Fruit fly (Drosophila melanogaster): ENCODE measurements around the gene Cad87A.

- TF ChIP-seq ATbp (GFP tag; optimal IDR thresholded peaks at IDR 0.05), result peak; percentile 20
- 0 out of 2 replicates have a peak, but pooled peaks have one; percentile 19 for TF ChIP-seq esg (GFP tag; conservative IDR thresholded peaks at IDR 0.05)
These were observed 93.8 kb downstream of the Cad87A start for dm6 chr3R:11855156-11855555.

Data from whole organism, embryonic.